Worm (Caenorhabditis elegans): Measurements from ENCODE around the gene clh-5.

ce11 chrII:9144366-9144765 is 46.0 kb upstream of the clh-5 start:
- TF ChIP-seq bed-3 (GFP tag; optimal IDR thresholded peaks at IDR 0.05) (no peak), unc-62 (GFP tag; optimal IDR thresholded peaks at IDR 0.05) (no peak)
